Worm (Caenorhabditis elegans): ENCODE data around the gene T21B6.3.

The T21B6.3 gene

DNA sequence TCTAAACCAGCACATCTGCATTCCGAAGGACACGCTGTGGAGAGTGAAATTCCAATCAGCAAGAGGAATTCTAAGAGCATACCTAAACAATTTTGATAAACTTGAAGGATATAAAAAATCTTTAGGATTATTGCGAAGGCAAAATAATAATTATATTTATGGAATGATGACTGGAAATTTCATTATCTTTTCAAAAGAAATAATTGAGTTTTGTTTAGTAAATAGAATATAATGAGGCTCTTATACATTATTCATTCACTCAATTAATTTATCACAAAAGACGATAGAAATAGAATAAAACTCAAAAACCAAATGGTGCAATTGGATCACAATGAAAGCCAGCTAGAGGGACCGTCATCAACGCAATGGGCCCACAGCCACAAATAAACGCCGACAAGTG, 30.4 kb upstream of the T21B6.3 start, which contains the start of gene pxn-2:
Gene pxn-2 (minus strand): TSS at position 101 of the 400 bp plus-strand sequence.
- TF ChIP-seq lsl-1 (GFP tag; optimal IDR thresholded peaks at IDR 0.05): no peak

DNA sequence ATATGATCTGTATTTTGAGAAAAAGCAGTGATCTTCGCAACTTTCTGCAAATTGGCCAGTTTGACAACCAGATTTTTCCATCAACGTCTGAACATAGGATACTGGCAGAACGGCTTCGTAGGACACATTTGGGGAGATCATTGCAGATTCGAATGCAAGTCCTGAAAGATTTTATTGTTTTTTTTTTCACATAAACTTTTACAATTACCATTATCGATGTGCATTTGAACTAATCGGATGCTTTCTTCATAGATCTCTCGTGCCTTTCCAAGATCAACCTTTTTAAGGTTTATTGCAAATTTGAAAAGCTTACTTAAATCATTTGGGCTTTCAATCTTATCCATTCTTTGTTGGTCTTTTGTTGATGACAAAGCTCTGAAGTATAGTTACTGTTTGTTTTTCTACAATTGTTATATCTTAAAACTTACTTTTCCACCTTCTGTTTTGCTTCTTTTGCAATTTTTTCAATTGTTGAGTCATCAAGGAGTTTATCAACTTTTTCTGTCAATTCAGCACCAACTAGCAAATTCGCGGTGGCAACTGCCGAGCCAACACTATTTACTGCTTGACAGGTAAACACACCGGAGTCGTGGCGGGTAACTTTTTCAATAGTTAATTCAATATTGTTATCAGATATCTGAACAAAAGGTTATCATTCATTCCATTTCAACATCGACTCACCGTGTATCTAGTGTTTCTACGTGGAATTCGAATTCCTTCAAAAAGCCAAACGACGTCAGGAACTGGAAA, 27.9 kb upstream of the T21B6.3 start:
- TF ChIP-seq him-1 (tag; optimal IDR thresholded peaks at IDR 0.05) (no peak), ceh-27 (GFP tag; optimal IDR thresholded peaks at IDR 0.05) (no peak), C06A6.2 (GFP tag; conservative IDR thresholded peaks at IDR 0.05) (no peak), ama-1 (optimal IDR thresholded peaks at IDR 0.05) (no peak), ama-1 (GFP tag; optimal IDR thresholded peaks at IDR 0.05) (no peak), K11D2.4 (GFP tag; IDR thresholded peaks at IDR 0.05) (no peak)

DNA sequence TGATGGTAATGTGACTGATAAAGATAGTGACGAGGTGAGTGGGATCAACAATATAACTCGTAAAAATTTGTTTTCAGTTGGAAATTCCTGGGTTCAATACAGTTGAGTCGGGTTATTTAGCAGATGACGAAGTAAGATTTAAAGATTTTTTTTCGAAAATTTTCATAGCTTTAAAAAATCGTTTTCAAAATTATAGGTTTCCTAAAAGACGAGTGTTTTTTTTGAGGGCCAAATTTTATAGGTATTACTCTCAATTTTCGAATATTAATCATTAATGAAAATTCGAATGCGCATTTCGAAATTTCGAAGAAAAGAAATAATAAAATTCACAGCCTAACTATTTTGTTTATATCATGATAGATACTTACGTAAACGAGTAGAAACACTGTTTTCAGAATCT, 22.4 kb upstream of the T21B6.3 start:
- no peak for TF ChIP-seq F49E8.2 (tag; optimal IDR thresholded peaks at IDR 0.05; ENCODE audit: insufficient read depth)
- no peak for TF ChIP-seq K11D2.4 (GFP tag; IDR thresholded peaks at IDR 0.05)
- no peak for TF ChIP-seq chd-7 (tag; optimal IDR thresholded peaks at IDR 0.05)
- TF ChIP-seq attf-3 (GFP tag; conservative IDR thresholded peaks at IDR 0.05): no peak
- TF ChIP-seq hlh-26 (GFP tag; conservative IDR thresholded peaks at IDR 0.05): no peak
- no peak for TF ChIP-seq dpff-1 (tag; optimal IDR thresholded peaks at IDR 0.05)
- TF ChIP-seq attf-5 (GFP tag; optimal IDR thresholded peaks at IDR 0.05): no peak
- no peak for TF ChIP-seq bed-1 (GFP tag; IDR thresholded peaks at IDR 0.05)
- TF ChIP-seq madf-8 (GFP tag; conservative IDR thresholded peaks at IDR 0.05): no peak
- no peak for TF ChIP-seq lin-35 (GFP tag; optimal IDR thresholded peaks at IDR 0.05)
- TF ChIP-seq C17E4.6 (GFP tag; IDR thresholded peaks at IDR 0.05): no peak
- no peak for TF ChIP-seq rcor-1 (GFP tag; IDR thresholded peaks at IDR 0.05)
- no peak for TF ChIP-seq tbx-9 (tag; optimal IDR thresholded peaks at IDR 0.05; ENCODE audit: borderline replicate concordance)

DNA sequence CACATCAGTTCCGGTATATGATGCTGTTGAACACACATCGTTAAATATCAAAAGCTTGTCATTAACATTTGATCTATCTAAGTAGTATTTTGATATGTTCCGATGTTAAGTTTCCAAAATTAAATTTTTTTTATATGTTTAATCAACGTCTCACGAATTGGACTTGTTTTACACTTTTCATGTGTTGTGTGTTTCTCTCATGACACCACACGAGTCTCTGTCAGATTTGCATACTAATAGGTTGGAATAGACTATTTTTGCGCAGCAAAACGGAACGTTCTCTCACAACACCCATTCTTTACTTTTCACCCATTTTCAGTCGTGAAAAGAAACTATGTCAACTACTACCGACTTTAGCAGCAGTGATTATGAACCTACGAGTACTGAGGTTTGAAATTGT, 21.9 kb upstream of the T21B6.3 start, which contains the start of gene K09C8.8:
Gene K09C8.8 (plus strand): TSS at position 301 of the 400 bp plus-strand sequence.
- TF ChIP-seq snpc-1.1 (tag; optimal IDR thresholded peaks at IDR 0.05; ENCODE audit: insufficient read depth) (no peak), ceh-58 (GFP tag; IDR thresholded peaks at IDR 0.05) (no peak), snpc-1.3 (tag; optimal IDR thresholded peaks at IDR 0.05; ENCODE audit: insufficient read depth) (no peak), athp-1 (tag; optimal IDR thresholded peaks at IDR 0.05) (no peak), cebp-1 (GFP tag; IDR thresholded peaks at IDR 0.05) (no peak), cebp-1 (tag; optimal IDR thresholded peaks at IDR 0.05) (no peak)

DNA sequence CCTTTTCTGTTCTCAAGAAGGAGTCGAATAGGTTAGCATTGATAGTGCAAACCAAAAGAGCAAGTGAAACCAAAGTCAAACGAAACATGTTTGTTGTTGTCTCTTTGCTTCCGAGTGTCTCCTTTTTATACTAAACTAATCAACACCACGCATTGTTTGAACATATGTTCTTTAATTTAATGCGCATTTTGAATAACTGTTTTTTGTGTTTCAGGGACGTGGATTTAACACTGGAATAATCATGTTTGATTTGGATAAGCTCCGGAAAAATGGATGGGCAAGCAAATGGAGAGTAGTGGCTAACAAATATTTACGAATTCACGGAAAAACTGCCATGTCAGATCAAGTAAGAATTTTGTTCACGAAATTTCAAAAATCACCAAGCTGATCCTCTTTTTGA, 18.9 kb upstream of the T21B6.3 start, which contains the start of gene K09C8.9:
Gene K09C8.9 (minus strand): TSS at position 101 of the 400 bp plus-strand sequence.
- TF ChIP-seq hmg-20 (GFP tag; IDR thresholded peaks at IDR 0.05) (no peak), nhr-80 (tag; optimal IDR thresholded peaks at IDR 0.05) (no peak), ztf-25 (GFP tag; IDR thresholded peaks at IDR 0.05) (no peak), ztf-26 (tag; optimal IDR thresholded peaks at IDR 0.05) (no peak), mcd-1 (GFP tag; IDR thresholded peaks at IDR 0.05) (no peak), lin-35 (GFP tag; optimal IDR thresholded peaks at IDR 0.05) (no peak), bed-2 (GFP tag; IDR thresholded peaks at IDR 0.05) (no peak), ccch-3 (GFP tag; optimal IDR thresholded peaks at IDR 0.05) (no peak), Y56A3A.18 (GFP tag; IDR thresholded peaks at IDR 0.05) (no peak), Y95B8A.8 (GFP tag; IDR thresholded peaks at IDR 0.05) (no peak), unc-62 (GFP tag; optimal IDR thresholded peaks at IDR 0.05) (no peak), hrde-1 (tag; optimal IDR thresholded peaks at IDR 0.05; ENCODE audit: borderline replicate concordance) (no peak), madf-6 (GFP tag; IDR thresholded peaks at IDR 0.05) (no peak), ztf-22 (GFP tag; optimal IDR thresholded peaks at IDR 0.05) (no peak), fkh-3 (tag; optimal IDR thresholded peaks at IDR 0.05) (no peak), B0035.1 (tag; optimal IDR thresholded peaks at IDR 0.05) (no peak), F57A8.1 (GFP tag; optimal IDR thresholded peaks at IDR 0.05) (no peak)

Data from whole organism, young adult.